Fruit fly (Drosophila melanogaster) whole organism, embryonic: ENCODE data around the gene Swip-1.
A peak's percentile ranks its signal among the peaks of the same experiment; 100 is the strongest.

Source experiments
- Bgb ChIP-seq: fragments of 200-800 bp; sonication (Bioruptor generic); IDR thresholded peaks from 2 replicates; pipeline ENCODE4 v1.3.6; 2022; ENCODE audit warnings: missing biosample characterization, missing genetic modification characterization; ENCODE audit not compliant: partially characterized antibody
- CG10274 ChIP-seq: fragments of 200-800 bp; sonication (Bioruptor generic); optimal IDR thresholded peaks from 3 replicates; lab custom pipeline; 2017; ENCODE audit warnings: missing biosample characterization, mild to moderate bottlenecking, missing genetic modification characterization
- CG10543 ChIP-seq: fragments of 200-800 bp; sonication (Bioruptor generic); optimal IDR thresholded peaks from 3 replicates; lab custom pipeline; 2017; ENCODE audit warnings: missing biosample characterization, mild to moderate bottlenecking, missing genetic modification characterization, moderate library complexity
- CG11093 ChIP-seq: fragments of 200-800 bp; sonication (Bioruptor generic); IDR thresholded peaks from 3 replicates; pipeline ENCODE4 v1.3.6; 2022; ENCODE audit warnings: missing biosample characterization, missing genetic modification characterization
- CG11398 ChIP-seq: fragments of 200-800 bp; sonication (Bioruptor generic); optimal IDR thresholded peaks from 2 replicates; lab custom pipeline; 2016; ENCODE audit warnings: missing biosample characterization, missing genetic modification characterization
- CG11504 ChIP-seq: fragments of 200-800 bp; sonication (Bioruptor generic); optimal IDR thresholded peaks from 3 replicates; lab custom pipeline; 2019; ENCODE audit warnings: missing biosample characterization, mild to moderate bottlenecking, missing genetic modification characterization, moderate library complexity
- CG11696 ChIP-seq: fragments of 200-800 bp; sonication (Bioruptor generic); IDR thresholded peaks from 2 replicates; pipeline ENCODE4 v1.3.6; 2022; ENCODE audit warnings: missing biosample characterization, missing genetic modification characterization
- CG12299 ChIP-seq: fragments of 200-800 bp; sonication (Bioruptor generic); optimal IDR thresholded peaks from 2 replicates; lab custom pipeline; 2018; ENCODE audit warnings: missing biosample characterization, mild to moderate bottlenecking, missing genetic modification characterization
- CG13424 ChIP-seq: fragments of 200-800 bp; sonication (Bioruptor generic); optimal IDR thresholded peaks from 2 replicates; lab custom pipeline; 2019; ENCODE audit warnings: missing biosample characterization, mild to moderate bottlenecking, missing genetic modification characterization, moderate library complexity
- CG15696 ChIP-seq: fragments of 200-800 bp; sonication (Bioruptor generic); optimal IDR thresholded peaks from 2 replicates; lab custom pipeline; 2019; ENCODE audit warnings: missing biosample characterization, mild to moderate bottlenecking, missing genetic modification characterization, moderate library complexity
- CG16779 ChIP-seq: fragments of 200-800 bp; sonication (Bioruptor generic); IDR thresholded peaks from 2 replicates; pipeline ENCODE4 v1.3.6; 2022; ENCODE audit warnings: missing biosample characterization, missing genetic modification characterization
- CG17186 ChIP-seq: fragments of 200-800 bp; sonication (Bioruptor generic); optimal IDR thresholded peaks from 3 replicates; lab custom pipeline; 2017; ENCODE audit warnings: missing biosample characterization, missing genetic modification reagents, missing genetic modification characterization
- CG17829 ChIP-seq: fragments of 200-800 bp; optimal IDR thresholded peaks from 2 replicates; lab custom pipeline; 2019; ENCODE audit warnings: missing biosample characterization, mild to moderate bottlenecking, missing genetic modification characterization, moderate library complexity
- CG18599 ChIP-seq: fragments of 200-800 bp; sonication (Bioruptor generic); optimal IDR thresholded peaks from 3 replicates; lab custom pipeline; 2017; ENCODE audit warnings: missing biosample characterization, missing genetic modification characterization, mild to moderate bottlenecking, moderate library complexity, missing genetic modification reagents
- CG30020 ChIP-seq: fragments of 200-800 bp; optimal IDR thresholded peaks from 2 replicates; lab custom pipeline; 2019; ENCODE audit warnings: missing biosample characterization, mild to moderate bottlenecking, missing genetic modification characterization, moderate library complexity
- CG32767 ChIP-seq: fragments of 200-800 bp; sonication (Bioruptor generic); IDR thresholded peaks from 2 replicates; pipeline ENCODE4 v1.3.6; 2022; ENCODE audit warnings: missing biosample characterization, missing genetic modification characterization
- CG4328 ChIP-seq: fragments of 200-800 bp; sonication (Bioruptor generic); optimal IDR thresholded peaks from 3 replicates; lab custom pipeline; 2017; ENCODE audit warnings: missing biosample characterization, missing genetic modification reagents, missing genetic modification characterization
- CG4424 ChIP-seq: fragments of 200-800 bp; sonication (Bioruptor generic); optimal IDR thresholded peaks from 3 replicates; lab custom pipeline; 2016; ENCODE audit warnings: missing biosample characterization, missing genetic modification characterization
- CG6654 ChIP-seq: fragments of 200-800 bp; sonication (Bioruptor generic); optimal IDR thresholded peaks from 2 replicates; lab custom pipeline; 2017; ENCODE audit warnings: missing biosample characterization, mild to moderate bottlenecking, missing genetic modification characterization
- CG7556 ChIP-seq: fragments of 200-800 bp; sonication (Bioruptor generic); optimal IDR thresholded peaks from 2 replicates; lab custom pipeline; 2017; ENCODE audit warnings: missing biosample characterization, mild to moderate bottlenecking, missing genetic modification characterization
- CG7963 ChIP-seq: fragments of 200-800 bp; sonication (Bioruptor generic); IDR thresholded peaks from 3 replicates; pipeline ENCODE4 v1.3.6; 2022; ENCODE audit warnings: missing biosample characterization, missing genetic modification characterization; ENCODE audit not compliant: partially characterized antibody
- CG8944 ChIP-seq: fragments of 200-800 bp; sonication (Bioruptor generic); optimal IDR thresholded peaks from 3 replicates; lab custom pipeline; 2016; ENCODE audit warnings: missing biosample characterization, missing genetic modification characterization
- CG9727 ChIP-seq: fragments of 200-800 bp; sonication (Bioruptor generic); optimal IDR thresholded peaks from 3 replicates; lab custom pipeline; 2017; ENCODE audit warnings: missing biosample characterization, mild to moderate bottlenecking, missing genetic modification characterization
- CTCF ChIP-seq: fragments of 200-800 bp; sonication (Bioruptor generic); optimal IDR thresholded peaks from 2 replicates; lab custom pipeline; 2017; ENCODE audit warnings: missing biosample characterization, mild to moderate bottlenecking, missing genetic modification characterization, moderate library complexity
- Gug ChIP-seq: fragments of 200-800 bp; sonication (Bioruptor generic); IDR thresholded peaks from 4 replicates; pipeline ENCODE4 v1.3.6; 2022; ENCODE audit warnings: missing biosample characterization, missing genetic modification characterization
- HHEX ChIP-seq: fragments of 200-800 bp; sonication (Bioruptor generic); optimal IDR thresholded peaks from 3 replicates; lab custom pipeline; 2017; ENCODE audit warnings: missing biosample characterization, mild to moderate bottlenecking, missing genetic modification characterization, missing genetic modification reagents
- Lhr ChIP-seq: fragments of 200-800 bp; sonication (Bioruptor generic); optimal IDR thresholded peaks from 3 replicates; lab custom pipeline; 2017; ENCODE audit warnings: mild to moderate bottlenecking, missing biosample characterization, missing genetic modification reagents, missing genetic modification characterization
- Mes4 ChIP-seq: fragments of 200-800 bp; sonication (Bioruptor generic); optimal IDR thresholded peaks from 2 replicates; lab custom pipeline; 2016; ENCODE audit warnings: missing biosample characterization, missing genetic modification characterization
- NC2α ChIP-seq: fragments of 200-800 bp; sonication (Bioruptor generic); optimal IDR thresholded peaks from 2 replicates; lab custom pipeline; 2016; ENCODE audit warnings: missing biosample characterization, missing genetic modification characterization
- Ptx1 ChIP-seq: fragments of 200-800 bp; sonication (Bioruptor generic); IDR thresholded peaks from 2 replicates; pipeline ENCODE4 v1.3.6; 2022; ENCODE audit warnings: missing biosample characterization, missing genetic modification characterization
- Vsx1 ChIP-seq: fragments of 200-800 bp; sonication (Bioruptor generic); optimal IDR thresholded peaks from 2 replicates; lab custom pipeline; 2017; ENCODE audit warnings: missing biosample characterization, mild to moderate bottlenecking, missing genetic modification characterization, missing genetic modification reagents
- bab2 ChIP-seq: fragments of 200-800 bp; sonication (Bioruptor generic); optimal IDR thresholded peaks from 2 replicates; lab custom pipeline; 2016; ENCODE audit warnings: missing biosample characterization, missing genetic modification characterization
- cas ChIP-seq: fragments of 200-800 bp; sonication (Bioruptor generic); IDR thresholded peaks from 2 replicates; pipeline ENCODE4 v1.3.6; 2022; ENCODE audit warnings: missing biosample characterization, missing genetic modification characterization
- chn ChIP-seq: fragments of 200-800 bp; sonication (Bioruptor generic); optimal IDR thresholded peaks from 2 replicates; lab custom pipeline; 2016; ENCODE audit warnings: missing biosample characterization, missing genetic modification characterization
- corto ChIP-seq: fragments of 200-800 bp; sonication (Bioruptor generic); optimal IDR thresholded peaks from 2 replicates; lab custom pipeline; 2016; ENCODE audit warnings: missing biosample characterization, mild to moderate bottlenecking, missing genetic modification characterization, moderate library complexity
- crp ChIP-seq, 2 experiments: fragments of 200-800 bp; sonication (Bioruptor generic); optimal IDR thresholded peaks; 2 replicates in 1 of 2; 3 replicates in 1 of 2; lab custom pipeline; 2017; ENCODE audit warnings: missing biosample characterization in 2 of 2, missing genetic modification characterization in 2 of 2, mild to moderate bottlenecking in 1 of 2, moderate library complexity in 1 of 2
- exex ChIP-seq: fragments of 200-800 bp; sonication (Bioruptor generic); optimal IDR thresholded peaks from 4 replicates; lab custom pipeline; 2018; ENCODE audit warnings: missing biosample characterization, mild to moderate bottlenecking, missing genetic modification characterization, moderate library complexity
- ftz-f1 ChIP-seq: fragments of 200-800 bp; sonication (Bioruptor generic); optimal IDR thresholded peaks from 2 replicates; lab custom pipeline; 2016; ENCODE audit warnings: missing biosample characterization, missing genetic modification characterization
- gt ChIP-seq: fragments of 200-800 bp; sonication (Bioruptor generic); IDR thresholded peaks from 2 replicates; pipeline ENCODE4 v1.3.6; 2022; ENCODE audit warnings: missing biosample characterization, missing genetic modification characterization
- ham ChIP-seq: fragments of 200-800 bp; sonication (Bioruptor generic); IDR thresholded peaks from 2 replicates; pipeline ENCODE4 v1.3.6; 2022; ENCODE audit warnings: missing biosample characterization, missing genetic modification characterization
- jumu ChIP-seq: fragments of 200-800 bp; sonication (Bioruptor generic); optimal IDR thresholded peaks from 3 replicates; lab custom pipeline; 2016; ENCODE audit warnings: missing biosample characterization, missing genetic modification characterization
- nom ChIP-seq: fragments of 200-800 bp; sonication (Bioruptor generic); optimal IDR thresholded peaks from 2 replicates; lab custom pipeline; 2017; ENCODE audit warnings: missing biosample characterization, missing genetic modification characterization, mild to moderate bottlenecking, moderate library complexity, missing genetic modification reagents
- onecut ChIP-seq: fragments of 200-800 bp; sonication (Bioruptor generic); IDR thresholded peaks from 2 replicates; pipeline ENCODE4 v1.3.6; 2022; ENCODE audit warnings: missing biosample characterization, missing genetic modification characterization
- repo ChIP-seq: fragments of 200-800 bp; sonication (Bioruptor generic); optimal IDR thresholded peaks from 2 replicates; lab custom pipeline; 2016; ENCODE audit warnings: missing biosample characterization, missing genetic modification characterization
- sima ChIP-seq: fragments of 200-800 bp; sonication (Bioruptor generic); optimal IDR thresholded peaks from 2 replicates; lab custom pipeline; 2016; ENCODE audit warnings: missing biosample characterization, missing genetic modification characterization
- stwl ChIP-seq: fragments of 200-800 bp; sonication (Bioruptor generic); optimal IDR thresholded peaks from 3 replicates; lab custom pipeline; 2018; ENCODE audit warnings: missing biosample characterization, mild to moderate bottlenecking, missing genetic modification characterization, moderate library complexity
- ttk ChIP-seq: fragments of 200-800 bp; sonication (Bioruptor generic); IDR thresholded peaks from 2 replicates; pipeline ENCODE4 v2.1.2; 2022; ENCODE audit warnings: missing biosample characterization, missing genetic modification characterization
- vfl ChIP-seq: fragments of 200-800 bp; sonication (Bioruptor generic); optimal IDR thresholded peaks from 2 replicates; lab custom pipeline; 2016; ENCODE audit warnings: missing biosample characterization, missing genetic modification characterization
- zen ChIP-seq: fragments of 200-800 bp; sonication (Bioruptor generic); optimal IDR thresholded peaks from 3 replicates; lab custom pipeline; 2018; ENCODE audit warnings: missing biosample characterization, mild to moderate bottlenecking, missing genetic modification characterization, moderate library complexity
- zfh2 ChIP-seq: fragments of 200-800 bp; sonication (Bioruptor generic); optimal IDR thresholded peaks from 2 replicates; lab custom pipeline; 2016; ENCODE audit warnings: missing biosample characterization, missing genetic modification characterization

Gene Swip-1

DNA sequence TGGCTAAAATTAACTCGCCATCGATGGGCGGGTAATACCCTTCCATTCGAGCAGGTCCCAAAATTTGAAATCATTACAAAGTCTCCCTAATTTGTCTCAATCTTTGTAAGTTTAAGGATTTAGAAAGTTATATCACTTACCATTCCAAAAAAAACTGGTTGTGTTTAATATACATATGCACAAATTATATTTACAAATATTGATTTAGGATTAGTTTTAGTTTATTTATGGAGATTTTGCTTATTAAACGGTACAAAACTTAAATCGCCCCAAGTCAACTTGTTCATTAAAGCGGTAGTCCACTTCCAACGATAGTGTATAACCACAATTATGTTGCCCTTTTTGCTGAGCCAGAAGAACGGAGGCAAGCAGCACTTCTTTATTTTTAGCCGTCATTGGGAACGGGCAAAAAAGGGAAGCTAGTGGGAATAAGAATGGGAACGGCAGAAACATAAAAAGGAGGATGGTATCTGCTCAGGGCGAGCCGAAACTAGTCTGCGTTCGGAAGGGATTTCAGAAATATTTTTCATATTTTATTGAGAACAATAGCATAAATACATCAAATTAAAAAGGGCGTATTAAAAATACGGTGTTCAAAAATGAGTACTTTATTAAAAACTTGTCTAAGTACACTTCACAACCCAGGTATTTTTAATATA, 38.9 kb downstream of the Swip-1 start (continued):
- TF ChIP-seq NC2α (peak; percentile 12), Vsx1 (peak; percentile 66), CG17829 (tag; lab: Kevin White, UChicago) (peak; percentile 81), HHEX (GFP tag; lab: Kevin White, UChicago) (peak; percentile 13), CG15696 (tag; lab: Kevin White, UChicago) (peak; percentile 28), jumu (GFP tag; lab: Kevin White, UChicago) (peak; percentile 18), zen (tag; lab: Kevin White, UChicago) (no peak), bab2 (peak; percentile 22), CG7556 (GFP tag; lab: Kevin White, UChicago) (peak; percentile 87), Gug (no peak), CG4328 (GFP tag; lab: Kevin White, UChicago) (peak; percentile 17), onecut (GFP tag; lab: Robert Waterston, UW) (peak; percentile 44; the same call in 1 of the 2 replicates), zfh2 (no peak), nom (GFP tag; lab: Kevin White, UChicago) (peak; percentile 52), CG9727 (peak; percentile 58), CG11398 (GFP tag; lab: Kevin White, UChicago) (no peak), ftz-f1 (no peak), CG16779 (GFP tag; lab: Robert Waterston, UW) (no peak), Bgb (GFP tag; lab: Robert Waterston, UW) (no peak), repo (GFP tag; lab: Kevin White, UChicago) (no peak), exex (tag; lab: Kevin White, UChicago) (no peak), CG11696 (GFP tag; lab: Robert Waterston, UW) (0 out of 2 replicates have a peak, but pooled peaks have one; percentile 22), gt (GFP tag; lab: Robert Waterston, UW) (no peak), crp (GFP tag; optimal IDR thresholded peaks at IDR 0.05; lab: Kevin White, UChicago) (no peak), CG10274 (no peak), corto (peak; percentile 30), cas (GFP tag; lab: Robert Waterston, UW) (no peak), CG7963 (GFP tag; lab: Robert Waterston, UW) (no peak), CG32767 (no peak), CG17186 (GFP tag; lab: Kevin White, UChicago) (peak; percentile 17), CG10543 (peak; percentile 41), CG30020 (tag; lab: Kevin White, UChicago) (peak; percentile 43), ham (GFP tag; lab: Robert Waterston, UW) (no peak), CG11504 (no peak), ttk (no peak), Mes4 (GFP tag; lab: Kevin White, UChicago) (peak; percentile 36), Ptx1 (GFP tag; lab: Robert Waterston, UW) (peak; percentile 67), CG18599 (GFP tag; lab: Kevin White, UChicago) (peak; percentile 50), Lhr (no peak), CG13424 (peak; percentile 91), CG11093 (0 out of 3 replicates have a peak, but pooled peaks have one; percentile 27), CG4424 (GFP tag; lab: Kevin White, UChicago) (peak; percentile 56), CG6654 (no peak), CG12299 (peak; percentile 34), sima (GFP tag; lab: Kevin White, UChicago) (no peak), vfl (GFP tag; lab: Kevin White, UChicago) (no peak), stwl (tag; lab: Kevin White, UChicago) (no peak), CTCF (no peak), chn (GFP tag; lab: Kevin White, UChicago) (peak; percentile 25), CG8944 (GFP tag; lab: Kevin White, UChicago) (no peak)
